Fruit fly (Drosophila melanogaster): Measurements from ENCODE around the gene CG1789.

The CG1789 gene

dm6 chrX:8690003-8690402 lies 30.3 kb upstream of the CG1789 start, which contains the start of the genes Ppt1 and Ogg1 (continued):
- TF ChIP-seq CG9797 (GFP tag; optimal IDR thresholded peaks at IDR 0.05) (peak; percentile 8), Mrtf (GFP tag; IDR thresholded peaks at IDR 0.05) (peak; percentile 23; the same call in 1 of the 3 replicates), wek (GFP tag; optimal IDR thresholded peaks at IDR 0.05) (peak; percentile 100), CG11723 (GFP tag; optimal IDR thresholded peaks at IDR 0.05) (no peak), Dip2 (GFP tag; IDR thresholded peaks at IDR 0.05) (no peak), CG8388 (GFP tag; optimal IDR thresholded peaks at IDR 0.05) (peak; percentile 1), Bgb (GFP tag; IDR thresholded peaks at IDR 0.05; ENCODE audit: partially characterized antibody) (peak; percentile 41), Mad (GFP tag; optimal IDR thresholded peaks at IDR 0.05) (peak; percentile 24), CG17829 (tag; optimal IDR thresholded peaks at IDR 0.05) (peak; percentile 45), CG13894 (tag; optimal IDR thresholded peaks at IDR 0.05) (peak; percentile 48), mld (GFP tag; IDR thresholded peaks at IDR 0.05; ENCODE audit: partially characterized antibody) (no peak), CHES-1-like (GFP tag; optimal IDR thresholded peaks at IDR 0.05) (peak; percentile 64), Dfd (GFP tag; optimal IDR thresholded peaks at IDR 0.05) (no peak), CG16779 (GFP tag; IDR thresholded peaks at IDR 0.05) (no peak), CG14050 (GFP tag; IDR thresholded peaks at IDR 0.05) (no peak), CG34376 (GFP tag; optimal IDR thresholded peaks at IDR 0.05) (peak; percentile 48), CG10462 (GFP tag; optimal IDR thresholded peaks at IDR 0.05) (peak; percentile 22), aop (GFP tag; IDR thresholded peaks at IDR 0.05) (no peak), CG10274 (GFP tag; optimal IDR thresholded peaks at IDR 0.05) (no peak), Six4 (GFP tag; optimal IDR thresholded peaks at IDR 0.05) (peak; percentile 52), CG1233 (GFP tag; optimal IDR thresholded peaks at IDR 0.05) (peak; percentile 24), Xrp1 (GFP tag; IDR thresholded peaks at IDR 0.05) (peak; percentile 33; the same call in 1 of the 2 replicates), grau (tag; optimal IDR thresholded peaks at IDR 0.05) (peak; percentile 56), emc (GFP tag; optimal IDR thresholded peaks at IDR 0.05) (no peak), psq (GFP tag; optimal IDR thresholded peaks at IDR 0.05) (no peak), ash1 (GFP tag; optimal IDR thresholded peaks at IDR 0.05) (no peak), CG2116 (GFP tag; optimal IDR thresholded peaks at IDR 0.05) (peak; percentile 94), CG12391 (tag; optimal IDR thresholded peaks at IDR 0.05) (peak; percentile 69), stc (GFP tag; IDR thresholded peaks at IDR 0.05) (no peak), CG1647 (GFP tag; optimal IDR thresholded peaks at IDR 0.05) (peak; percentile 49), scrt (GFP tag; optimal IDR thresholded peaks at IDR 0.05) (no peak), sna (GFP tag; IDR thresholded peaks at IDR 0.05; ENCODE audit: partially characterized antibody) (peak; percentile 66; the same call in 1 of the 2 replicates), CG14014 (GFP tag; IDR thresholded peaks at IDR 0.05) (peak; percentile 54; the same call in 1 of the 2 replicates), maf-S (GFP tag; optimal IDR thresholded peaks at IDR 0.05) (no peak), CG12299 (tag; optimal IDR thresholded peaks at IDR 0.05) (peak; percentile 42), CG11456 (GFP tag; IDR thresholded peaks at IDR 0.05) (no peak), cg (GFP tag; optimal IDR thresholded peaks at IDR 0.05) (no peak), hb (GFP tag; IDR thresholded peaks at IDR 0.05; ENCODE audit: partially characterized antibody) (no peak), CG9817 (tag; optimal IDR thresholded peaks at IDR 0.05) (peak; percentile 51), Spps (tag; optimal IDR thresholded peaks at IDR 0.05) (no peak), CG7745 (tag; optimal IDR thresholded peaks at IDR 0.05) (no peak), CkIIα-i1 (GFP tag; IDR thresholded peaks at IDR 0.05) (no peak), insv (GFP tag; optimal IDR thresholded peaks at IDR 0.05) (no peak), nerfin-1 (tag; optimal IDR thresholded peaks at IDR 0.05) (peak; percentile 40), sisA (GFP tag; IDR thresholded peaks at IDR 0.05) (no peak; the same call in 1 of the 2 replicates), knrl (GFP tag; IDR thresholded peaks at IDR 0.05; ENCODE audit: partially characterized antibody) (peak; percentile 44; the same call in 2 of the 3 replicates), amos (GFP tag; IDR thresholded peaks at IDR 0.05; ENCODE audit: partially characterized antibody) (peak; percentile 44; the same call in 1 of the 2 replicates), CG18476 (GFP tag; optimal IDR thresholded peaks at IDR 0.05) (no peak), CG2889 (GFP tag; IDR thresholded peaks at IDR 0.05) (no peak), D19A (tag; optimal IDR thresholded peaks at IDR 0.05) (peak; percentile 7)

All from whole organism, embryonic.